Fruit fly (Drosophila melanogaster) whole organism, pupa: ENCODE results near the gene CG31121.

ENCODE experiments used
- CG10348 ChIP-seq: fragments of 200-800 bp; sonication (Bioruptor generic); IDR thresholded peaks from 2 replicates; pipeline ENCODE4 v1.3.6; 2022; ENCODE audit warnings: missing biosample characterization, missing genetic modification characterization
- CG12605 ChIP-seq: fragments of 200-800 bp; sonication (Bioruptor generic); IDR thresholded peaks from 2 replicates; pipeline ENCODE4 v1.3.6; 2022; ENCODE audit warnings: missing biosample characterization, missing genetic modification characterization
- CG13204 ChIP-seq: fragments of 200-800 bp; sonication (Bioruptor generic); optimal IDR thresholded peaks from 2 replicates; lab custom pipeline; 2018; ENCODE audit warnings: missing biosample characterization, mild to moderate bottlenecking, missing genetic modification characterization, moderate library complexity
- CG14655 ChIP-seq: fragments of 200-800 bp; sonication (Bioruptor generic); optimal IDR thresholded peaks from 3 replicates; lab custom pipeline; 2017; ENCODE audit warnings: mild to moderate bottlenecking, missing biosample characterization, missing genetic modification reagents, missing genetic modification characterization
- CG15710 ChIP-seq: fragments of 200-800 bp; sonication (Bioruptor generic); optimal IDR thresholded peaks from 2 replicates; lab custom pipeline; 2018; ENCODE audit warnings: missing biosample characterization, mild to moderate bottlenecking, missing genetic modification characterization, moderate library complexity
- CG17806 ChIP-seq: fragments of 200-800 bp; sonication (Bioruptor generic); optimal IDR thresholded peaks from 2 replicates; lab custom pipeline; 2018; ENCODE audit warnings: missing biosample characterization, mild to moderate bottlenecking, missing genetic modification characterization, moderate library complexity
- CG32121 ChIP-seq: fragments of 200-800 bp; sonication (Bioruptor generic); IDR thresholded peaks from 2 replicates; pipeline ENCODE4 v1.3.6; 2022; ENCODE audit warnings: missing biosample characterization, missing genetic modification characterization
- CG34367 ChIP-seq: fragments of 200-800 bp; sonication (Bioruptor generic); optimal IDR thresholded peaks from 2 replicates; lab custom pipeline; 2018; ENCODE audit warnings: missing biosample characterization, mild to moderate bottlenecking, missing genetic modification characterization
- CG4496 ChIP-seq: fragments of 200-800 bp; sonication (Bioruptor generic); IDR thresholded peaks from 3 replicates; pipeline ENCODE4 v1.3.6; 2022; ENCODE audit warnings: missing biosample characterization, missing genetic modification characterization
- CG8159 ChIP-seq: fragments of 200-800 bp; sonication (Bioruptor generic); optimal IDR thresholded peaks from 3 replicates; lab custom pipeline; 2018; ENCODE audit warnings: missing biosample characterization, mild to moderate bottlenecking, missing genetic modification characterization, moderate library complexity
- CG8301 ChIP-seq: fragments of 200-800 bp; sonication (Bioruptor generic); optimal IDR thresholded peaks from 2 replicates; lab custom pipeline; 2018; ENCODE audit warnings: missing biosample characterization, mild to moderate bottlenecking, missing genetic modification characterization
- CG9948 ChIP-seq: fragments of 200-800 bp; sonication (Bioruptor generic); optimal IDR thresholded peaks from 2 replicates; lab custom pipeline; 2018; ENCODE audit warnings: missing biosample characterization, mild to moderate bottlenecking, missing genetic modification characterization, moderate library complexity
- D1 ChIP-seq: fragments of 200-800 bp; sonication (Bioruptor generic); optimal IDR thresholded peaks from 2 replicates; lab custom pipeline; 2018; ENCODE audit warnings: missing biosample characterization, mild to moderate bottlenecking, missing genetic modification characterization, moderate library complexity
- EcR ChIP-seq: fragments of 200-800 bp; sonication (Bioruptor generic); optimal IDR thresholded peaks from 3 replicates; lab custom pipeline; 2019; ENCODE audit warnings: missing biosample characterization, missing genetic modification characterization, mild to moderate bottlenecking, moderate library complexity, missing genetic modification reagents
- Ets98B ChIP-seq: fragments of 200-800 bp; sonication (Bioruptor generic); IDR thresholded peaks from 2 replicates; pipeline ENCODE4 v1.3.6; 2022; ENCODE audit warnings: missing biosample characterization, missing genetic modification characterization
- Pif1A ChIP-seq: fragments of 200-800 bp; sonication (Bioruptor generic); optimal IDR thresholded peaks from 3 replicates; lab custom pipeline; 2016; ENCODE audit warnings: missing biosample characterization, missing genetic modification characterization
- Pif1B ChIP-seq: fragments of 200-800 bp; sonication (Bioruptor generic); optimal IDR thresholded peaks from 3 replicates; lab custom pipeline; 2016; ENCODE audit warnings: missing biosample characterization, missing genetic modification characterization
- Snoo ChIP-seq: fragments of 200-800 bp; sonication (Bioruptor generic); optimal IDR thresholded peaks from 3 replicates; lab custom pipeline; 2017; ENCODE audit warnings: missing biosample characterization, mild to moderate bottlenecking, missing genetic modification characterization, inconsistent platforms
- fd96Ca ChIP-seq: fragments of 200-800 bp; sonication (Bioruptor generic); IDR thresholded peaks from 3 replicates; pipeline ENCODE4 v1.3.6; 2022; ENCODE audit warnings: missing biosample characterization, missing genetic modification characterization
- gl ChIP-seq: fragments of 200-800 bp; sonication (Bioruptor generic); optimal IDR thresholded peaks from 2 replicates; lab custom pipeline; 2018; ENCODE audit warnings: missing biosample characterization, mild to moderate bottlenecking, missing genetic modification characterization
- rn ChIP-seq: fragments of 200-800 bp; sonication (Bioruptor generic); IDR thresholded peaks from 2 replicates; pipeline ENCODE4 v1.3.6; 2022; ENCODE audit warnings: missing biosample characterization, missing genetic modification characterization

CG31121 gene

dm6 chr3R:24870389-24871048 is 23.9 kb downstream of the CG31121 start, which contains the start of gene CycB3:
Gene CycB3, minus strand, starts transcription at chr3R:24870816.
- no peak for TF ChIP-seq D1 (tag; lab: Kevin White, UChicago)
- TF ChIP-seq EcR (GFP tag; lab: Kevin White, UChicago) = peak; percentile 2
- TF ChIP-seq CG12605 (GFP tag; lab: Robert Waterston, UW) = no peak
- peak; percentile 33 for TF ChIP-seq Snoo
- TF ChIP-seq gl (tag; lab: Kevin White, UChicago) = peak; percentile 10
- TF ChIP-seq CG13204 (GFP tag; lab: Kevin White, UChicago) = peak; percentile 14

dm6 chr3R:24867956-24868355 is 26.4 kb downstream of the CG31121 start:
- no peak for TF ChIP-seq fd96Ca (GFP tag; lab: Robert Waterston, UW)
- TF ChIP-seq CG17806 (tag; lab: Kevin White, UChicago) = no peak
- no peak for TF ChIP-seq D1 (tag; lab: Kevin White, UChicago)
- TF ChIP-seq CG13204 (GFP tag; lab: Kevin White, UChicago) = no peak
- TF ChIP-seq CG9948 (tag; lab: Kevin White, UChicago) = no peak
- no peak for TF ChIP-seq CG4496 (GFP tag; lab: Robert Waterston, UW)
- TF ChIP-seq EcR (GFP tag; lab: Kevin White, UChicago) = no peak
- TF ChIP-seq Pif1A (GFP tag; lab: Kevin White, UChicago) = no peak
- no peak for TF ChIP-seq CG8301 (tag; lab: Kevin White, UChicago)
- TF ChIP-seq CG14655 = no peak
- TF ChIP-seq rn (GFP tag; lab: Robert Waterston, UW) = no peak
- no peak for TF ChIP-seq CG10348
- TF ChIP-seq gl (tag; lab: Kevin White, UChicago) = no peak
- no peak for TF ChIP-seq Ets98B (GFP tag; lab: Robert Waterston, UW)
- TF ChIP-seq CG8159 (tag; lab: Kevin White, UChicago) = no peak
- no peak for TF ChIP-seq CG32121
- no peak for TF ChIP-seq Snoo

dm6 chr3R:24866976-24867375 is 27.4 kb downstream of the CG31121 start:
- no peak for TF ChIP-seq CG8159 (tag; lab: Kevin White, UChicago)
- no peak for TF ChIP-seq Snoo
- no peak for TF ChIP-seq rn (GFP tag; lab: Robert Waterston, UW)
- no peak for TF ChIP-seq CG4496 (GFP tag; lab: Robert Waterston, UW)
- TF ChIP-seq EcR (GFP tag; lab: Kevin White, UChicago) = no peak
- TF ChIP-seq CG8301 (tag; lab: Kevin White, UChicago) = no peak
- no peak for TF ChIP-seq CG9948 (tag; lab: Kevin White, UChicago)
- no peak for TF ChIP-seq Ets98B (GFP tag; lab: Robert Waterston, UW)
- TF ChIP-seq Pif1A (GFP tag; lab: Kevin White, UChicago) = no peak
- no peak for TF ChIP-seq CG12605 (GFP tag; lab: Robert Waterston, UW)
- TF ChIP-seq gl (tag; lab: Kevin White, UChicago) = no peak
- TF ChIP-seq CG13204 (GFP tag; lab: Kevin White, UChicago) = no peak
- TF ChIP-seq D1 (tag; lab: Kevin White, UChicago) = no peak
- no peak for TF ChIP-seq CG15710 (tag; lab: Kevin White, UChicago)

dm6 chr3R:24864719-24865400 is 29.5 kb downstream of the CG31121 start, which contains the start of the genes Srg1 and Elal:
Gene Srg1, minus strand, starts transcription at chr3R:24864732.
Gene Elal, plus strand, starts transcription at chr3R:24865350.
- TF ChIP-seq fd96Ca (GFP tag; lab: Robert Waterston, UW) (no peak), CG8301 (tag; lab: Kevin White, UChicago) (no peak), gl (tag; lab: Kevin White, UChicago) (no peak), CG9948 (tag; lab: Kevin White, UChicago) (peak; percentile 29), Ets98B (GFP tag; lab: Robert Waterston, UW) (no peak), CG12605 (GFP tag; lab: Robert Waterston, UW) (no peak), rn (GFP tag; lab: Robert Waterston, UW) (no peak), EcR (GFP tag; lab: Kevin White, UChicago) (no peak), CG34367 (tag; lab: Kevin White, UChicago) (no peak), Pif1B (GFP tag; lab: Kevin White, UChicago) (no peak), D1 (tag; lab: Kevin White, UChicago) (no peak), CG32121 (no peak), CG10348 (no peak), CG14655 (no peak), CG8159 (tag; lab: Kevin White, UChicago) (peak; percentile 21), CG17806 (tag; lab: Kevin White, UChicago) (peak; percentile 13), CG15710 (tag; lab: Kevin White, UChicago) (peak; percentile 4), Pif1A (GFP tag; lab: Kevin White, UChicago) (no peak), CG13204 (GFP tag; lab: Kevin White, UChicago) (no peak), Snoo (no peak), CG4496 (GFP tag; lab: Robert Waterston, UW) (0 out of 3 replicates have a peak, but pooled peaks have one; percentile 33)
- TF ChIP-seq, all 21 proteins: peak for 5

dm6 chr3R:24863894-24864293 is 30.5 kb downstream of the CG31121 start:
- no peak for TF ChIP-seq CG8159 (tag; lab: Kevin White, UChicago)
